Worm (Caenorhabditis elegans): ENCODE data around the gene str-113.

ce11 chrV:3639873-3640272 is 26.9 kb downstream of the str-113 start:
- TF ChIP-seq elt-1 (tag; optimal IDR thresholded peaks at IDR 0.05; ENCODE audit: borderline replicate concordance, insufficient read depth) (no peak), pha-4 (tag; optimal IDR thresholded peaks at IDR 0.05) (no peak), ces-1 (GFP tag; optimal IDR thresholded peaks at IDR 0.05) (no peak), nhr-237 (tag; optimal IDR thresholded peaks at IDR 0.05) (no peak), ztf-11 (tag; optimal IDR thresholded peaks at IDR 0.05) (no peak), snpc-4 (tag; optimal IDR thresholded peaks at IDR 0.05) (no peak), nhr-12 (tag; optimal IDR thresholded peaks at IDR 0.05) (no peak), sptf-1 (tag; optimal IDR thresholded peaks at IDR 0.05) (no peak), zip-8 (tag; optimal IDR thresholded peaks at IDR 0.05) (no peak)
